Worm (Caenorhabditis elegans) whole organism, L4 larva: Measurements from ENCODE around the gene lgc-18.

ENCODE experiments used
- T26A8.4 ChIP-seq: fragments of 200-800 bp; sonication (Bioruptor generic); IDR thresholded peaks from 2 replicates; pipeline ENCODE4 v1.3.6; 2022; ENCODE audit warnings: missing genetic modification characterization, missing compliant biosample characterization
- ama-1 ChIP-seq: fragments of 150-350 bp; optimal IDR thresholded peaks from 2 replicates; lab custom pipeline; 2014; ENCODE audit warnings: inconsistent platforms, mixed read lengths
- ces-1 ChIP-seq: fragments of 150-350 bp; sonication (generic microtip); optimal IDR thresholded peaks from 4 replicates; lab custom pipeline; 2014; ENCODE audit warnings: missing biosample characterization, missing genetic modification reagents, missing genetic modification characterization
- daf-16 ChIP-seq, 3 experiments: sonication (generic microtip); optimal IDR thresholded peaks; 2 replicates each; lab custom pipeline; 2016 to 2017; ENCODE audit warnings: missing genetic modification characterization in 3 of 3, missing genetic modification reagents in 3 of 3, mild to moderate bottlenecking in 2 of 3, missing compliant biosample characterization in 2 of 3, missing biosample characterization in 1 of 3, moderate library complexity in 1 of 3
- jun-1 ChIP-seq: fragments of 150-350 bp; optimal IDR thresholded peaks from 2 replicates; lab custom pipeline; 2014; ENCODE audit warnings: missing biosample characterization, missing genetic modification reagents, missing genetic modification characterization
- nhr-237 ChIP-seq: sonication (generic microtip); optimal IDR thresholded peaks from 2 replicates; lab custom pipeline; 2017; ENCODE audit warnings: missing biosample characterization, missing genetic modification characterization

ce11 chrX:12162659-12163058 is 37.3 kb downstream of the lgc-18 start:
- TF ChIP-seq nhr-237 (tag; lab: Kevin White, UChicago) (no peak), ama-1 (lab: Kevin White, UChicago) (no peak), ces-1 (GFP tag; lab: Kevin White, UChicago) (no peak), daf-16 (GFP tag; optimal IDR thresholded peaks at IDR 0.05; lab: Kevin White, UChicago) (no peak), daf-16 (tag; optimal IDR thresholded peaks at IDR 0.05; lab: Kevin White, UChicago) (no peak), jun-1 (tag; lab: Kevin White, UChicago) (no peak), T26A8.4 (no peak)
